Fruit fly (Drosophila melanogaster) Kc167 (cell line): ENCODE measurements around the gene Acp24A4.

ENCODE experiments used
- Myc ChIP-seq: fragments of >200 bp; optimal IDR thresholded peaks from 2 replicates; lab custom pipeline; 2017; ENCODE audit warnings: missing external identifiers
- Sin3A ChIP-seq: fragments of >200 bp; optimal IDR thresholded peaks from 2 replicates; lab custom pipeline; 2018; ENCODE audit warnings: missing external identifiers
- h ChIP-seq: fragments of >200 bp; optimal IDR thresholded peaks from 3 replicates; lab custom pipeline; 2018; ENCODE audit warnings: missing external identifiers
- insv ChIP-seq: fragments of >200 bp; optimal IDR thresholded peaks from 3 replicates; lab custom pipeline; 2018; ENCODE audit warnings: missing external identifiers
- psq ChIP-seq: fragments of >200 bp; optimal IDR thresholded peaks from 2 replicates; lab custom pipeline; 2017; ENCODE audit warnings: missing external identifiers
- ttk ChIP-seq: sonication (Bioruptor generic); optimal IDR thresholded peaks from 2 replicates; lab custom pipeline; 2017; ENCODE audit warnings: missing external identifiers

The Acp24A4 gene

DNA sequence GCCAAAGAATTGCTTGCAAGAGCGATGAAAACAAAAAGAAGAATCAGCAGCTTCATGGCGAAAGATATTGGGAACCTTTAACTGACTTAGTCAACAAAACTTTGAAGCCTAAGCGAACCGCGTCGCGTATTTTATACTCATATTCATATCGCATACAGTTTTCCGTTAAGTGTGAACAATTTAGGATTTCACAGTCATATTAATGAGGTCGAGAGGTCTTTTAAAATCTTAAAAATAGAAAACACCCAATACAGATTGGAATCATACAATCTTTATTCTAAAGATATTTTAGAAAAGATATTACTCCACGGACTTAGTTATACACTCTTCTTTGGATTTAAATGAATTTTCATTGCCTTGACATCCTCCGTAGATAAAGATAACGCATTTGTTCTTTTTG lies at the start of gene Acp24A4:
Gene Acp24A4, minus strand, starts transcription at position 101 of the 400 bp plus-strand sequence.
- no peak for TF ChIP-seq psq (lab: Kevin White, UChicago)
- no peak for TF ChIP-seq h
- TF ChIP-seq Myc (lab: Kevin White, UChicago), result no peak

DNA sequence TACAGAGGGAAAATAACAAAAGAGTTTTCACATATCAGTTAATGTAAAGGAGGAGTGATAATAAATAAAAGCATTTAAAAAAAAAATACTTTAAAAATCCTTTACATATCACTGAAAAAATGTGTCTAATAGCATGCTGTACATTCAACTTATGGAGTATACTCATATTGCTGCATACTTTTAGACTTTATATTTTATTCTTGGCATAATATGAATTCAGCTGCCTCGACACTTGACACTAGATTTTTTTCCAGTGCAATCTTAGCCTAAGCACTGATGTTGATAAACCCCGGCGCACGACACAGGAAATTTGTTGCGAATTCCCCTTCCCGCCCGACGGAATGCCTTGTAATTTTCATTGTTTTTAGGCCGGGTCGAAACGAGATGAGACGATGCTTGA lies 46.7 kb upstream of the Acp24A4 start:
- no peak for TF ChIP-seq h
- TF ChIP-seq insv (lab: Kevin White, UChicago), result no peak
- TF ChIP-seq Myc (lab: Kevin White, UChicago), result no peak
- TF ChIP-seq Sin3A, result no peak
- no peak for TF ChIP-seq ttk (lab: Kevin White, UChicago)
- TF ChIP-seq psq (lab: Kevin White, UChicago), result no peak

DNA sequence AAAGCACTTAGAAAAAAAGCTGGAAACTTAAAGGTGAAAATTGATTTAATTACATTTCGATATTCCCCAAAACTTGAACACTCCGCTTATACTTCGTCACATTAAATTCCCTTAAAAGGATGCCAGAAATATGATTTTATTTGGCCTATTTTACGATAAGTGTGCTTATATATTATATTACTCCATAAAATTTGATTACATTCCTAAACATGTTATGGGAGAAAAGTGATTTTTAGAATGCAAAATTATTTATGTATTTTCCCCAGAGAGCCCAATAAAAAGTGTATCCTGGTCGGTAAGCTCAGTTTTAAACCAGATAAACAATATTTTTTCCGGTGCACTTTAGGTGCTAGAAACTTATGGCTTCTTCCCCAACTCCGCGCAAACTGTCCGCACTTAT lies 44.0 kb upstream of the Acp24A4 start:
- TF ChIP-seq Sin3A (no peak), Myc (lab: Kevin White, UChicago) (no peak), psq (lab: Kevin White, UChicago) (no peak), insv (lab: Kevin White, UChicago) (no peak), ttk (lab: Kevin White, UChicago) (no peak), h (no peak)

DNA sequence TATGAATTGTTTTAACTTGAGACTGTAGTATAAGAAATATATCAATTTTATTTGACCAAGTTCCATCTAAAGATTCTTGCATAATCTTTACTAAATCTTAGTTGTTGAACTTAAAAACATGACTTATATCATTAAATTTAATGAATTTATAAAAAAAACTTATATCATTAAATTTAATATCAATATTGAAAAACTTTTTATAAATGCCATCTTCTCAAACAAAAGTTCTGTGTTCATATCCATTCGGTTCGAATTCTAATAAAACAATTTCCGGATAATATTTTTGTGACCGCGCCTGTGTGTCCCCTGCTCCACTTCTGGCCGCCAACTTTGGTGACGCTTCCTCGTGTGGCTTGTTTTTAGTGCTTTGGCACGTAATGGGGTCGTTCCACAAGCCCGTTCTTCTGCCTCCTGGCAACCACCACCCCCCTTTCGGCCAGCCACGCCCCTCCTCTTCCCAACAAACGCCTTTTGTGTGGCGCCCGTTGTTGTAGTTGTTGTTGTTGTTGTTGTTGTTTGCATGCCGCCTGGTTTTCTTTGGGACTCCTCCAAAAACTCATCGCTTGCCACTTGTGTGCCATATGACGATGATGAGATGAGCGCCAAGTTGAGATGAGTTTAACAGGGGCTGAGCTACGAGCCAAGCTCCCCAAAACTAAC lies 43.4 kb upstream of the Acp24A4 start:
- TF ChIP-seq ttk (lab: Kevin White, UChicago) (no peak), h (no peak), psq (lab: Kevin White, UChicago) (no peak), insv (lab: Kevin White, UChicago) (no peak), Myc (lab: Kevin White, UChicago) (no peak), Sin3A (no peak)

DNA sequence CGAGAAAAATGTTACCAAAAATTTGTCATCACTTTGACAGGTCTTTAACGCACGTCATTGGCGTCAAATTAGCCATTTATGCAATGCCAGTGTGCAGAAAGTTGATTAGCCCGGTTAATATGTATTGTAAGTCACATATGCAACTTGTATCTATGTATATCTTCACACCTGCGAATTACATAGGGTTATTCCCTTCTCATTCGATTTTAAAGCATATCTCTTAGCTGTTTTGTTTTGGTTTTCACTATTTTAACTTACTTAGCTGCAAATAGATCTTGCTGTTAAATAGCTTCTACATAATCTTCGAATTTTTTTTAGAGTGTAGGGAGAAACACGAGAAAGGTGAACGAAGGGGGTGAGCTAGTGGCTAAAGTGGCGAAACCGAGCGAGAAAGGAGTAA lies 37.4 kb upstream of the Acp24A4 start:
- TF ChIP-seq Sin3A, result no peak
- TF ChIP-seq Myc (lab: Kevin White, UChicago), result no peak
- TF ChIP-seq psq (lab: Kevin White, UChicago), result no peak
- no peak for TF ChIP-seq ttk (lab: Kevin White, UChicago)
- TF ChIP-seq h, result no peak
- TF ChIP-seq insv (lab: Kevin White, UChicago), result no peak

DNA sequence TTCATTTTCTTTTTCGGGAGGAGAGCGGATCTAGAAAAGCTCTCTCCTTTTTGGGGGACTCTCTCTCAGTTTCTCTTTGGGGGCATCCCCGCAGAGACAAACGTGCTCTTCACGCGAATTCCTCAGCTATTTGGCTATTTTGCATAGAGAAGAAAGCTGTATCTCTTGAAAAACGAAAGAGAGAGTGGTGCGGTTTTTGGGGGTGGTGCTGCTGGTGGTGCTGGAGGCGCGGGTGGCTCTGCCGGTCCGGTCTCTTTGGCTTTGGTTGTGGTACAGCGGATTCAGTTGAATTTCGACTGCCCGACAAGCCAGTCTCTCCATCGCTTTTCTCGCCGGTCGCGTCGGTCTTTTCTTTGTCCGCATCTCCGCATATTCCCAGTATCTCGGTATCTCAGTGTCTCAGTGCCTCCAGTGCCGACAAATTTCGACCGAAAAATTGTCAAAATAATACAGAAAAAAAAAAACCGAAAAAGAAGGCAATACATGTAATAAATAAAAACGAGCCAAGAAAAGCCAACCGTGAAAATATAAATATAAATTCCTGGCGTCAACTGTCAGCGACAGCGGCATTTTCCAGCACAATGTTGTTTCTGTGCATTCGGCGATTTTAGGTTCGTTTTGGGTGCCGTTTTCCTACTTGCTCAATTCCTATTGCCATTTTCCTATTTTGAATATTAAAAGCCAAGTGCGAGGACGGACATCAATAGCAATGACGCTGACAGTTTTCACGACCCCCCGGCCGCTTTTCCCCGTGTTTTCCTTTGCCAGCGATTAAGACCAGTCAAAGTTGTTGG lies 36.7 kb upstream of the Acp24A4 start, which contains the start of gene CG10019:
Gene CG10019, plus strand, starts transcription at position 285 of the 794 bp plus-strand sequence.
- TF ChIP-seq h, result no peak
- TF ChIP-seq psq (lab: Kevin White, UChicago), result no peak
- no peak for TF ChIP-seq Sin3A
- TF ChIP-seq Myc (lab: Kevin White, UChicago), result no peak
- TF ChIP-seq ttk (lab: Kevin White, UChicago), result no peak

DNA sequence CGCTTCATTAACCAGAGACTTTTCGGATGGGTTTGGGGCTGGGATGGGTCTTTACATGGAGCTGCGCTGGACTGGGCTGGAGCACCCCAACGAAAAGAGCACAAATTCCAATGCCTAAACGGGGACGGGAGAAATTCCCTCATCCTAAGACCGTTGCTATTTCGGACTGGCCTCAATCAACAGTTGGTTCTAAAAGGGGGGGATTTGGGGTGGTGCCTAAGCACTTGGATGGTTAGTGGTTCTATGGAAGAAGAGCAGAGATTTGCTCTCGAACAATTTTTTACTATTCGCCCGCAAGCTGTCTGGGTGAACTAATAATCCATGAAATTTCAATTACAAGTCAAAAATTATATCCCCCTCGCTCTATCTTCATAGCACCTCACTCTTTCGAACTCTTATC lies 35.9 kb upstream of the Acp24A4 start:
- TF ChIP-seq psq (lab: Kevin White, UChicago) (no peak), h (no peak), Myc (lab: Kevin White, UChicago) (no peak), ttk (lab: Kevin White, UChicago) (no peak), Sin3A (no peak), insv (lab: Kevin White, UChicago) (no peak)

DNA sequence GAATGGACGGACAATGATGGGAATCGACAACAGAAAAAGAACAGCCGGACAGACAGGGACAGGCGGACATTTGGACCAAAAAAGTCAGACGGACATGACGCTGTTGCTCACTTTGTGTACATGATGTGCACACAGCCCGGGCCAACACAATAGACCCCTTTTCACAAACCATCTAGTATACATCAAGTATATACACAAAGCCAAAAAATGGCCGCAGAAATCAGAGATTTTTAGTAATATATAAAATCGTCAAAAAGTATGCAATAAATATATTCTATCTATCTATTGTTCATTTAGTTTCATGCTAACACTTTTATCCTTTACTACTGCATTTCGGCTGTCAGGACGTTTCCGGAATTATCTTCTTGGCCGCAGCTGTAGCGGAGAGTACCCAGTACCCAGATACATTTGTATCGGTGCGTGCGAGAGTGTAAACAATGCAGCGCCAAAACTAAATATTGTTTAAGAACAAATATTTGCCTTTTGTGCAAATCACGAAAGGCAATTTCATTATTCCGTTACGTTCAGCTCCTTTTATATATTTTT lies 25.8 kb upstream of the Acp24A4 start:
- TF ChIP-seq Myc (lab: Kevin White, UChicago) (no peak), ttk (lab: Kevin White, UChicago) (no peak), h (no peak), Sin3A (no peak), psq (lab: Kevin White, UChicago) (no peak), insv (lab: Kevin White, UChicago) (no peak)

DNA sequence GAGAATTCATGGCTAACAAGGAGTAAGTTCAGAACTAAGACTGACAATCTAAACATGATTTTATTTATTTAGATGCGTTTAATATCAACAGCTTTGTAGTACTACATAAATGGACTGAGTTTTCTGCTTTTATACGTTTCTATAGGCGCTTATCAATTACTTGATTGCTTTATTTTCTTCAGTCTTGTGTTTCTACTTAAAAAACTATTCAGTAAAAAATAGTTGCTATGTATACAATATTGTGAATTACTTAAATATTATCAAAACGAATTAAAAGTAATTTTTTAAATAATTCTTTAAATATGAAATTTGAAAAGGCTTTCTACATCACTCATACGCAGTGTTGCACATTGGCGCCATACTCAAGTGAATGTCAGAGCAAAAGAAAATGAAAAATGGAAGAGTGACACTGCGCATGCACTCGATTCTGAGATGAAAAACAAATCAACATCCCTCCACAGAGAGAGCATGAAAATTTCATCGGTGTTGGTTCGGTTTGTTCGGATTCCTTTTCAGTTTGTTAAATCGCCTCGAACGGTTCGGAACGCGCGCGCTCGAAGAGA lies 24.0 kb upstream of the Acp24A4 start, which contains the start of the genes lectin-24A and Shaw:
Gene lectin-24A, minus strand, starts transcription at position 101 of the 563 bp plus-strand sequence.
Gene Shaw, plus strand, starts transcription at position 513 of the 563 bp plus-strand sequence.
- TF ChIP-seq insv (lab: Kevin White, UChicago) (no peak), h (no peak), Sin3A (no peak), psq (lab: Kevin White, UChicago) (no peak), Myc (lab: Kevin White, UChicago) (no peak), ttk (lab: Kevin White, UChicago) (no peak)

DNA sequence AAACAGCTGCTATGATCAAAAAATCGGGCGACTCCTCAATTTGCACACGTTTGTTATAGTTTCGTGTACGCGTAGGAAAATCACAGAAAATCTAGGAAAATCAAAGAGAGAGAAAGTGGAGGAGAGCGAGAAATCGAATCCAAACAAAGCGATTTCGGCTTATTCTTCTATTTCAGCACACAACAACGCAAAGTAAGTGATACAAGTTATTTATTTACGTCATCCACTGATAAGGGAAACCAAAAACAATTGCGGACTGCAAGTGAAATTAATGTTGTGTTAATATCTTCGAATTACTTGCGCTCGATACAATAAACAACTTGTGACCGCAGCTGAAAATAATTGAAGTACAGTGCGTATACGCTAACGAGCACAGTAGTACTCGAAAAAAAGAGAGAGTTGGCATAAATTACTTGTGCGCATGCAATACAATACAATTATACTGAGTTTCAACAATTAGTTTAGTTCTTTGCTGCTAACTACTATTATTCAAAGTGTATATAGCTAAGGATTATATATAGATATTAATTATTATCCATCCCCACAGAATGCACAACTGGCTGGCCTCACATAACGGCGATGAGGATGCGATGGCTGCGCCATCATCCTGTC lies 19.9 kb upstream of the Acp24A4 start:
- no peak for TF ChIP-seq h
- no peak for TF ChIP-seq Myc (lab: Kevin White, UChicago)
- TF ChIP-seq insv (lab: Kevin White, UChicago), result no peak
- TF ChIP-seq psq (lab: Kevin White, UChicago), result no peak
- no peak for TF ChIP-seq Sin3A
- TF ChIP-seq ttk (lab: Kevin White, UChicago), result no peak

DNA sequence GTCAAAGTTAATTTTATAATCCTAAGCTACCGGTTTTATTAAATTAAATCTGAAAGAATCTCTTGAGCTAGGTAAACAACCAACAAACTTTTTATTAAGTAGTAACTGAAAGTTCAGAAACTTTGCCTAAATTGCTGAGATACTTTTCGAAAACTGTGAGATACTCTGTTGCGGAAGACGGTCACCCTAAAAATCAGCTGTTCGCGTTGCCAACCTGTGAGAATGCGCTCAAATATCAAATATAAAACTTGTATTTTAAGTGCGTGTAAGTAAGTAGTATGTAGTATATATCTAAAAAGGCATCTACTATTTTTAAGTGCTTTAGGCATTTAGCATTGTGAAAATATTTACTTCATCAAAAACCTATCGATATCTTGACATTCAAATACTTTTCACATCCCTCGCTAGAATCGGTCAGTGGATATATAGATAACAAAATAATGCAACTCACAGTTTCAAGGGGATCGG lies 19.3 kb upstream of the Acp24A4 start, which contains the start of the genes CG31955 and CG2818:
Gene CG31955, minus strand, starts transcription at position 157 of the 468 bp plus-strand sequence.
Gene CG2818, plus strand, starts transcription at position 412 of the 468 bp plus-strand sequence.
- no peak for TF ChIP-seq h
- TF ChIP-seq psq (lab: Kevin White, UChicago), result no peak
- TF ChIP-seq insv (lab: Kevin White, UChicago), result no peak
- TF ChIP-seq ttk (lab: Kevin White, UChicago), result no peak
- no peak for TF ChIP-seq Myc (lab: Kevin White, UChicago)
- TF ChIP-seq Sin3A, result no peak
